Worm (Caenorhabditis elegans): ENCODE data around the gene H06H21.11.

The H06H21.11 gene

DNA sequence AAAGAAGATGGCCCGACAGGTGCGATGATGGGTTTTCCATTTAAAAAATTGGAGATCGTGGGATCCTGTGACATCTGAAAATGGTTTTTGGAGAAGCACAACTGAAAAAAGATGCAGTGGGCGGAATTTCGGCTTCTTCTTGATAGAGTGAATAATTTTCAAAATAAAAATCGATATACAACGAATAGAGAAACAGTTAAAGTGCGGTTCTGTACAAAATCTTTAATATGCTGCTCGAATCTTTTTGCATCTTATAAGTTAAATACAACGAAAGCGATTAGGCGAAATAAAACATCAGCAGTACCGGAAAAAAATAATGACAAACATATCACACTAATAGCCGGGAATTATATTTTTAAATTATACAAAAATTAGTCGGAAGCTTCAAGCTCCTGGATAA, at the start of gene H06H21.11:
Gene H06H21.11, minus strand, starts transcription at position 101 of the 400 bp plus-strand sequence.
- no peak for TF ChIP-seq snpc-4 (GFP tag; optimal IDR thresholded peaks at IDR 0.05)
- TF ChIP-seq snpc-4 (tag; optimal IDR thresholded peaks at IDR 0.05), result peak in 1 of 4 experiments; percentile 42
- no peak for TF ChIP-seq zfh-2 (GFP tag; conservative IDR thresholded peaks at IDR 0.05)
- TF ChIP-seq hrde-1 (tag; optimal IDR thresholded peaks at IDR 0.05; ENCODE audit: borderline replicate concordance), result peak; percentile 22

DNA sequence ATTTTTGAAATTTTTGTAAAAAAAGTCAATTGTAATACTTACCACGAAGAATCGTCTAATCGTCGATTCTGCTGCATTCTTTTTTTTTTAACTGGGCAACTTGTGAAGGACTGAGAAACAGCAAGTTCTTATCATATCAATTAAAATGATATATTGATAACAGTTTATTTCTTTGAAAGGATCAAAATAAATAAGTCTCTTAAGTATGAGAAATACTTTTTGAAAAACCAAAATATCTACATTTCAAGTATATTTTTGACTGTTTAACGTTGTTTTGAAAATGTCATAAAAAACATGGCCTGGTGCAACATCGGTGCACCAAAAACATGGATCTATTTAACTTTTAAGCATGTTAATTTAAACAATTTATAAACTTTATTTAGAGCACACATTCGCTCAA, 49.1 kb upstream of the H06H21.11 start, which contains the start of gene Y17G9A.2:
Gene Y17G9A.2, minus strand, starts transcription at position 101 of the 400 bp plus-strand sequence.
- TF ChIP-seq hmg-1.2 (GFP tag; IDR thresholded peaks at IDR 0.05) (no peak), let-526 (GFP tag; IDR thresholded peaks at IDR 0.05) (no peak), ekl-4 (GFP tag; IDR thresholded peaks at IDR 0.05) (no peak), hlh-26 (GFP tag; conservative IDR thresholded peaks at IDR 0.05) (no peak), nfya-1 (tag; optimal IDR thresholded peaks at IDR 0.05; ENCODE audit: borderline replicate concordance, insufficient read depth) (no peak), zim-3 (tag; optimal IDR thresholded peaks at IDR 0.05) (no peak), fkh-3 (tag; optimal IDR thresholded peaks at IDR 0.05) (no peak), mel-28 (tag; optimal IDR thresholded peaks at IDR 0.05; ENCODE audit: borderline replicate concordance) (no peak), F33H1.4 (GFP tag; IDR thresholded peaks at IDR 0.05) (no peak), unc-62 (GFP tag; optimal IDR thresholded peaks at IDR 0.05) (no peak), F57A8.1 (GFP tag; optimal IDR thresholded peaks at IDR 0.05) (no peak), nhr-179 (tag; optimal IDR thresholded peaks at IDR 0.05) (no peak), cebp-1 (GFP tag; IDR thresholded peaks at IDR 0.05) (no peak), cebp-1 (tag; optimal IDR thresholded peaks at IDR 0.05) (no peak), nhr-90 (tag; optimal IDR thresholded peaks at IDR 0.05) (no peak), rpc-1 (optimal IDR thresholded peaks at IDR 0.05) (no peak), rpc-1 (tag; optimal IDR thresholded peaks at IDR 0.05) (no peak)

DNA sequence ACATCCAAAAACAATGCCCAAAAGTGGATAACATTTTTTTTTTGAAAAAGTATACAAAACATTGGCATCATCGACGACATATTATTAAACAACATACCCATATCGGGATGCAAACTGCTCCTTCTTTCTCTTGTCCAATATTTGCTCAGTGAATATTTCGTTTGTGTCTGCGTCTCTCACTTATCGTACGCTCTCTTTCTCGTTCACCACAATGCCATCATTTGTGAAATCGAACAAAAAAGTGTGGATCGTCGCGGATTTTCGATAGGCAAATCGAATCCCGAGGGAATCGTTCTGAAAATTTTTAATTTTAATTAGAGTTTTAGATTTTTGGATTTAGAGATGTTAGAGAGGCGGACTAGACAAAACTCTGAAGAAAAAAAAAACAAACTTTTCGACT, 39.7 kb upstream of the H06H21.11 start, which contains the start of gene tat-2:
Gene tat-2, minus strand, starts transcription at position 101 of the 400 bp plus-strand sequence.
- TF ChIP-seq ceh-40 (GFP tag; IDR thresholded peaks at IDR 0.05) (no peak), nhr-27 (tag; optimal IDR thresholded peaks at IDR 0.05) (no peak)

DNA sequence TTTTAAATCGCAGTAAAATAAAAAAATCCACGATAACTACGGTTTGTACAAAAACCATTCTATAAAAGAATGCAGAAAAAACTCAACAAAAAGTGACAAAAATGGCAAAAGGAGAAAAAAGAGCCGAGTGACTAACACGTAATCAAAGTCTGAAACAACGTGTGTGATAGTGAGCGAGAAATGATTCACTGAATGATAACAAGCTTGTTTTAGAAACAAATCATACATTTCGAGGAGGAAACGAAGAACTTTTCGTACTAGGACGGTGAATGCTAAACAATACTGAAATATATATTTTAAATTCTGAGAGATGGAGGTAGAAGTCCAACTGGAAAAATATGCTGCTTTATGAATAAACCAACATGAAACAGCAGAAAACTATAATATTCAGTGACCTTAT, 34.9 kb upstream of the H06H21.11 start:
- TF ChIP-seq F37B4.10 (GFP tag; IDR thresholded peaks at IDR 0.05), result no peak
- no peak for TF ChIP-seq unc-62 (GFP tag; optimal IDR thresholded peaks at IDR 0.05)
- TF ChIP-seq nhr-80 (tag; optimal IDR thresholded peaks at IDR 0.05), result peak; percentile 61

DNA sequence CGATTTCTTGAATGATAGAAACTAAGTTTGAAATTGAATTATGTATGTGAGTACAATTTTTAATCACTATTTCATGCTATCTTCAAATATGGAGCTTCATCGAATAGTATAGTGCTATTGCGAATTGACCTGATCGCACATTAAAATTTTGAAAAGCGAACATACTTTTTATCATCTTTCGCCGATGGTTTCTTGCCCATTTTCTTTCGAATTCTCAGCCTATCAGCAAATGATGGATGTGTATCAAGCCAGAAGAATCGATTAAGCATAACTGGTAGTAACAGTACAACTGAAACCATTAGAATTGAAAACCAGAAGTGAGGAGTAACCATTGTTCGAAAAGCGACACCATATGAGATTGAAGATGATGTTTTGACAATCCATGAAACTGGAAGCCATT, 22.5 kb upstream of the H06H21.11 start:
- TF ChIP-seq snpc-1.1 (tag; optimal IDR thresholded peaks at IDR 0.05; ENCODE audit: insufficient read depth) (no peak), lag-1 (GFP tag; IDR thresholded peaks at IDR 0.05) (no peak), Y56A3A.18 (GFP tag; IDR thresholded peaks at IDR 0.05) (no peak), aptf-3 (GFP tag; IDR thresholded peaks at IDR 0.05) (no peak), B0019.2 (GFP tag; conservative IDR thresholded peaks at IDR 0.05) (no peak)

DNA sequence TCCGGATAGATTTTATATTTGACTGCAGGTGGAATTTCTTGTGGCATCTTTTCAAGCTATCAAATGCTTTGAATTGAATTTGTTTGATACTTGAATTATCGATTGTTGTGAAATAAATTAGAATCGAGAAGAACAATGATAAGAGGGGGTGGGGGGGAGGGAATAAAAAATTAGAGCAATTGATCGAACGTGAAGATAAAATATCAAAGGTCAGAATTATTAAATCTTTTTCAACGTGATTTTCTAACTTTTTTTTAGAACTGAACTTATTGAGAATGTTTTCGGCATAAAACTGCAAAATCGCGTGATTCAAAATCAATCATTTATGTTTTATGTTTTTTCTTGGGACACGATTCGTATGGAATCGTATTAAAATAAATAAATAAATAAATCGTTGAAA, 20.1 kb upstream of the H06H21.11 start, which contains the start of gene mpz-4:
Gene mpz-4, minus strand, starts transcription at position 101 of the 400 bp plus-strand sequence.
- TF ChIP-seq tbp1 (GFP tag; optimal IDR thresholded peaks at IDR 0.05) (no peak), let-526 (GFP tag; IDR thresholded peaks at IDR 0.05) (no peak), attf-5 (GFP tag; optimal IDR thresholded peaks at IDR 0.05) (no peak), F52B5.7 (tag; optimal IDR thresholded peaks at IDR 0.05) (no peak), attf-6 (GFP tag; IDR thresholded peaks at IDR 0.05) (no peak), nhr-80 (tag; optimal IDR thresholded peaks at IDR 0.05) (no peak), ccch-3 (GFP tag; optimal IDR thresholded peaks at IDR 0.05) (no peak)

Measured in whole organism, young adult.